Worm (Caenorhabditis elegans) whole organism, L3 larva: ENCODE results near the gene clec-247.
"Not testable (repeated sequence)": the region's sequence is repeated elsewhere in the genome, so short reads cannot be mapped to it uniquely, and the experiment has no call there.

Experiments used
- R02D3.7 ChIP-seq: fragments of 150-350 bp; optimal IDR thresholded peaks from 2 replicates; lab custom pipeline; 2014; ENCODE audit warnings: missing biosample characterization, missing genetic modification characterization
- ZK546.5 ChIP-seq: sonication (generic microtip); optimal IDR thresholded peaks from 2 replicates; lab custom pipeline; 2017; ENCODE audit warnings: missing biosample characterization, missing genetic modification characterization
- aly-2 ChIP-seq: fragments of 150-350 bp; optimal IDR thresholded peaks from 2 replicates; lab custom pipeline; 2014; ENCODE audit warnings: missing biosample characterization, missing genetic modification characterization
- ama-1 ChIP-seq: fragments of 150-350 bp; optimal IDR thresholded peaks from 2 replicates; lab custom pipeline; 2018
- ceh-16 ChIP-seq: sonication (generic microtip); optimal IDR thresholded peaks from 2 replicates; lab custom pipeline; 2017; ENCODE audit warnings: missing biosample characterization, missing genetic modification characterization
- ceh-28 ChIP-seq: fragments of 150-350 bp; optimal IDR thresholded peaks from 2 replicates; lab custom pipeline; 2014; ENCODE audit warnings: missing biosample characterization, missing genetic modification reagents, missing genetic modification characterization
- ceh-9 ChIP-seq: sonication (generic microtip); optimal IDR thresholded peaks from 2 replicates; lab custom pipeline; 2018; ENCODE audit warnings: missing biosample characterization, missing genetic modification characterization
- daf-12 ChIP-seq: fragments of 150-350 bp; optimal IDR thresholded peaks from 2 replicates; lab custom pipeline; 2014; ENCODE audit warnings: missing biosample characterization, missing genetic modification reagents, missing genetic modification characterization
- egl-27 ChIP-seq: sonication (generic microtip); optimal IDR thresholded peaks from 4 replicates; lab custom pipeline; 2017; ENCODE audit warnings: missing biosample characterization, missing genetic modification reagents, missing genetic modification characterization
- egl-5 ChIP-seq: fragments of 150-350 bp; optimal IDR thresholded peaks from 2 replicates; lab custom pipeline; 2017; ENCODE audit warnings: missing biosample characterization, missing genetic modification reagents, missing genetic modification characterization, inconsistent platforms
- elt-1 ChIP-seq: fragments of 150-350 bp; optimal IDR thresholded peaks from 2 replicates; lab custom pipeline; 2014; ENCODE audit warnings: missing biosample characterization, missing genetic modification characterization
- elt-2 ChIP-seq: sonication (generic microtip); optimal IDR thresholded peaks from 2 replicates; lab custom pipeline; 2016; ENCODE audit warnings: missing genetic modification reagents, mild to moderate bottlenecking, missing genetic modification characterization, missing compliant biosample characterization
- elt-3 ChIP-seq, 3 experiments: fragments of 150-350 bp in 1 of 3; sonication (generic microtip) in 2 of 3; optimal IDR thresholded peaks; 2 replicates in 2 of 3; 4 replicates in 1 of 3; lab custom pipeline; 2014 to 2017; ENCODE audit warnings: missing biosample characterization in 3 of 3, missing genetic modification characterization in 3 of 3
- eor-1 ChIP-seq, 2 experiments: fragments of 150-350 bp; optimal IDR thresholded peaks; 2 replicates each; lab custom pipeline; 2014 to 2018; ENCODE audit warnings: missing biosample characterization in 2 of 2, missing genetic modification characterization in 2 of 2
- fkh-10 ChIP-seq: sonication (generic microtip); optimal IDR thresholded peaks from 2 replicates; lab custom pipeline; 2017; ENCODE audit warnings: missing biosample characterization, missing genetic modification reagents, missing genetic modification characterization
- fkh-2 ChIP-seq: fragments of 150-350 bp; optimal IDR thresholded peaks from 2 replicates; lab custom pipeline; 2014; ENCODE audit warnings: missing biosample characterization, missing genetic modification reagents, missing genetic modification characterization
- fos-1 ChIP-seq: fragments of 150-350 bp; optimal IDR thresholded peaks from 2 replicates; lab custom pipeline; 2014; ENCODE audit warnings: missing biosample characterization, missing genetic modification characterization
- jun-1 ChIP-seq: fragments of 150-350 bp; optimal IDR thresholded peaks from 2 replicates; lab custom pipeline; 2014; ENCODE audit warnings: missing biosample characterization, missing genetic modification reagents, missing genetic modification characterization
- lin-15B ChIP-seq: fragments of 150-350 bp; optimal IDR thresholded peaks from 2 replicates; lab custom pipeline; 2014; ENCODE audit warnings: missing biosample characterization, missing genetic modification characterization
- lin-39 ChIP-seq: fragments of 150-350 bp; optimal IDR thresholded peaks from 2 replicates; lab custom pipeline; 2018; ENCODE audit warnings: missing biosample characterization, missing genetic modification reagents, missing genetic modification characterization
- lsy-12 ChIP-seq: sonication (generic microtip); optimal IDR thresholded peaks from 2 replicates; lab custom pipeline; 2016; ENCODE audit warnings: mild to moderate bottlenecking, missing genetic modification characterization, missing compliant biosample characterization
- mdl-1 ChIP-seq: fragments of 150-350 bp; optimal IDR thresholded peaks from 2 replicates; lab custom pipeline; 2014; ENCODE audit warnings: missing biosample characterization, missing genetic modification characterization
- nfya-1 ChIP-seq: sonication (generic microtip); optimal IDR thresholded peaks from 2 replicates; lab custom pipeline; 2017; ENCODE audit warnings: missing genetic modification characterization, mild to moderate bottlenecking, missing compliant biosample characterization, antibody characterized with exemption, moderate library complexity; ENCODE audit not compliant: insufficient read depth
- nhr-11 ChIP-seq: fragments of 150-350 bp; optimal IDR thresholded peaks from 2 replicates; lab custom pipeline; 2014; ENCODE audit warnings: missing biosample characterization, missing genetic modification characterization
- nhr-12 ChIP-seq: fragments of 150-350 bp; optimal IDR thresholded peaks from 2 replicates; lab custom pipeline; 2014; ENCODE audit warnings: missing biosample characterization, missing genetic modification characterization
- nhr-237 ChIP-seq: fragments of 150-350 bp; optimal IDR thresholded peaks from 2 replicates; lab custom pipeline; 2014; ENCODE audit warnings: missing biosample characterization, missing genetic modification characterization
- nhr-25 ChIP-seq: sonication (generic microtip); optimal IDR thresholded peaks from 2 replicates; lab custom pipeline; 2017; ENCODE audit warnings: missing biosample characterization, missing genetic modification characterization
- nhr-43 ChIP-seq: sonication (generic microtip); optimal IDR thresholded peaks from 2 replicates; lab custom pipeline; 2016; ENCODE audit warnings: mild to moderate bottlenecking, missing genetic modification characterization, missing compliant biosample characterization; ENCODE audit not compliant: poor library complexity, severe bottlenecking
- nhr-67 ChIP-seq: fragments of 150-350 bp; optimal IDR thresholded peaks from 2 replicates; lab custom pipeline; 2014; ENCODE audit warnings: missing biosample characterization, missing genetic modification characterization
- pha-4 ChIP-seq: fragments of 150-350 bp; optimal IDR thresholded peaks from 2 replicates; lab custom pipeline; 2014; ENCODE audit warnings: missing biosample characterization, missing genetic modification reagents, missing genetic modification characterization
- skn-1 ChIP-seq: fragments of 150-350 bp; optimal IDR thresholded peaks from 2 replicates; lab custom pipeline; 2014; ENCODE audit warnings: missing biosample characterization, missing genetic modification characterization
- snpc-4 ChIP-seq: fragments of 150-350 bp; optimal IDR thresholded peaks from 2 replicates; lab custom pipeline; 2014; ENCODE audit warnings: missing biosample characterization, missing genetic modification characterization
- tbx-2 ChIP-seq: sonication (generic microtip); optimal IDR thresholded peaks from 2 replicates; lab custom pipeline; 2016; ENCODE audit warnings: mild to moderate bottlenecking, missing genetic modification characterization, missing compliant biosample characterization
- unc-39 ChIP-seq: sonication (generic microtip); optimal IDR thresholded peaks from 4 replicates; lab custom pipeline; 2017; ENCODE audit warnings: missing biosample characterization, missing genetic modification characterization
- zag-1 ChIP-seq: fragments of 150-350 bp; optimal IDR thresholded peaks from 2 replicates; lab custom pipeline; 2014; ENCODE audit warnings: missing biosample characterization, missing genetic modification characterization
- ztf-11 ChIP-seq: fragments of 150-350 bp; optimal IDR thresholded peaks from 2 replicates; lab custom pipeline; 2014; ENCODE audit warnings: missing biosample characterization, missing genetic modification characterization

The clec-247 gene

ce11 chrV:18290642-18291041 is 7.9 kb downstream of the clec-247 start, which contains the start of gene Y51A2A.4:
TSS of gene Y51A2A.4 (plus strand) at chrV:18290942.
- TF ChIP-seq ceh-9 (tag; lab: Kevin White, UChicago) (no peak), skn-1 (tag; lab: Kevin White, UChicago) (no peak), nhr-11 (tag; lab: Kevin White, UChicago) (no peak), eor-1 (tag; optimal IDR thresholded peaks at IDR 0.05; lab: Kevin White, UChicago) (no peak), pha-4 (no peak), nhr-12 (tag; lab: Kevin White, UChicago) (no peak), elt-2 (tag; lab: Kevin White, UChicago) (no peak), ceh-28 (tag; lab: Kevin White, UChicago) (no peak), egl-27 (tag; lab: Kevin White, UChicago) (no peak), daf-12 (tag; lab: Kevin White, UChicago) (no peak), ama-1 (lab: Kevin White, UChicago) (no peak), elt-3 (tag; optimal IDR thresholded peaks at IDR 0.05; lab: Kevin White, UChicago) (no peak), R02D3.7 (tag; lab: Kevin White, UChicago) (no peak), egl-5 (tag; lab: Kevin White, UChicago) (no peak), nhr-43 (tag; lab: Kevin White, UChicago) (no peak)
- TF ChIP-seq, all 47 proteins: peak for 0

- TF ChIP-seq egl-5 (tag; lab: Kevin White, UChicago), result no peak
- no peak for TF ChIP-seq ceh-9 (tag; lab: Kevin White, UChicago)
- no peak for TF ChIP-seq ceh-16 (tag; lab: Kevin White, UChicago)
- no peak for TF ChIP-seq lin-15B
Observed at ce11 chrV:18292295-18292694, 9.6 kb downstream of the clec-247 start, which contains the start of gene Y51A2A.12. TSS of gene Y51A2A.12 (plus strand) at chrV:18292595.

- no peak for TF ChIP-seq lin-39 (tag; lab: Kevin White, UChicago)
- TF ChIP-seq skn-1 (tag; lab: Kevin White, UChicago), result no peak
- no peak for TF ChIP-seq eor-1 (tag; optimal IDR thresholded peaks at IDR 0.05; lab: Kevin White, UChicago)
- TF ChIP-seq egl-5 (tag; lab: Kevin White, UChicago), result no peak
- no peak for TF ChIP-seq nhr-12 (tag; lab: Kevin White, UChicago)
- no peak for TF ChIP-seq fkh-2
- TF ChIP-seq snpc-4, result no peak
- TF ChIP-seq ztf-11, result no peak
- no peak for TF ChIP-seq nhr-25 (tag; lab: Kevin White, UChicago)
- no peak for TF ChIP-seq ama-1 (lab: Kevin White, UChicago)
Observed at ce11 chrV:18298506-18298905, 15.8 kb downstream of the clec-247 start, which contains the start of gene Y51A2A.5. TSS of gene Y51A2A.5 (plus strand) at chrV:18298806.

- TF ChIP-seq nhr-25 (tag; lab: Kevin White, UChicago), result no peak
- no peak for TF ChIP-seq unc-39 (tag; lab: Kevin White, UChicago)
- no peak for TF ChIP-seq jun-1
- TF ChIP-seq nhr-237 (tag; lab: Kevin White, UChicago), result no peak
- no peak for TF ChIP-seq R02D3.7 (tag; lab: Kevin White, UChicago)
- no peak for TF ChIP-seq ceh-16 (tag; lab: Kevin White, UChicago)
- TF ChIP-seq mdl-1 (tag; lab: Kevin White, UChicago), result no peak
- no peak for TF ChIP-seq lin-15B
- no peak for TF ChIP-seq pha-4
- no peak for TF ChIP-seq tbx-2 (tag; lab: Kevin White, UChicago)
- TF ChIP-seq elt-3 (tag; optimal IDR thresholded peaks at IDR 0.05; lab: Kevin White, UChicago), result no peak
Observed at ce11 chrV:18299313-18299712, 16.6 kb downstream of the clec-247 start.

- not testable (repeated sequence) for TF ChIP-seq elt-2 (tag; lab: Kevin White, UChicago); ztf-11; ceh-16 (tag; lab: Kevin White, UChicago)
Observed at ce11 chrV:18302414-18302813, 19.7 kb downstream of the clec-247 start, which contains the start of gene Y51A2A.6. TSS of gene Y51A2A.6 (plus strand) at chrV:18302714.

ce11 chrV:18318312-18318711 is 35.6 kb downstream of the clec-247 start, which contains the start of gene fbxb-119:
TSS of gene fbxb-119 (plus strand) at chrV:18318612.
- TF ChIP-seq egl-27 (tag; lab: Kevin White, UChicago) (no peak), nhr-67 (tag; lab: Kevin White, UChicago) (no peak), lsy-12 (no peak), fkh-10 (no peak), snpc-4 (no peak), ama-1 (lab: Kevin White, UChicago) (no peak), elt-1 (tag; lab: Kevin White, UChicago) (no peak), aly-2 (tag; lab: Kevin White, UChicago) (no peak), nfya-1 (tag; lab: Kevin White, UChicago) (no peak), nhr-25 (tag; lab: Kevin White, UChicago) (no peak), zag-1 (tag; lab: Kevin White, UChicago) (no peak), fos-1 (tag; lab: Kevin White, UChicago) (no peak), ZK546.5 (tag; lab: Kevin White, UChicago) (no peak), pha-4 (no peak)
